Fruit fly (Drosophila melanogaster): ENCODE data around the gene CG5391.

dm6 chr3R:22300064-22300463, 33.9 kb downstream of the CG5391 start:
- TF ChIP-seq br (GFP tag; optimal IDR thresholded peaks at IDR 0.05) (no peak), OdsH (GFP tag; optimal IDR thresholded peaks at IDR 0.05) (no peak), psq (GFP tag; optimal IDR thresholded peaks at IDR 0.05) (no peak), HLH106 (tag; optimal IDR thresholded peaks at IDR 0.05) (no peak), Dif (GFP tag; optimal IDR thresholded peaks at IDR 0.05; ENCODE audit: partially characterized antibody) (no peak), Hr78 (GFP tag; optimal IDR thresholded peaks at IDR 0.05) (no peak), CG9705 (GFP tag; optimal IDR thresholded peaks at IDR 0.05) (no peak), rgr (GFP tag; optimal IDR thresholded peaks at IDR 0.05) (no peak)
